Fruit fly (Drosophila melanogaster) whole organism, prepupa: ENCODE measurements around the gene CG18581.

Experiments
- Blimp-1 ChIP-seq: fragments of 200-800 bp; sonication (Bioruptor generic); optimal IDR thresholded peaks from 3 replicates; lab custom pipeline; 2017; ENCODE audit warnings: missing biosample characterization, missing genetic modification characterization, mild to moderate bottlenecking, moderate library complexity, missing genetic modification reagents
- CG10631 ChIP-seq: fragments of 200-800 bp; sonication (Bioruptor generic); optimal IDR thresholded peaks from 2 replicates; lab custom pipeline; 2016; ENCODE audit warnings: missing biosample characterization, missing genetic modification characterization
- CG11294 ChIP-seq: fragments of 200-800 bp; sonication (Bioruptor generic); IDR thresholded peaks from 2 replicates; pipeline ENCODE4 v1.3.6; 2022; ENCODE audit warnings: missing biosample characterization, missing genetic modification characterization
- CG11762 ChIP-seq: fragments of 200-800 bp; sonication (Bioruptor generic); optimal IDR thresholded peaks from 3 replicates; lab custom pipeline; 2016; ENCODE audit warnings: missing biosample characterization, missing genetic modification characterization; ENCODE audit not compliant: insufficient read depth
- CG11902 ChIP-seq: fragments of 200-800 bp; sonication (Bioruptor generic); optimal IDR thresholded peaks from 3 replicates; lab custom pipeline; 2016; ENCODE audit warnings: missing biosample characterization, missing genetic modification characterization
- CG16779 ChIP-seq: fragments of 200-800 bp; sonication (Bioruptor generic); optimal IDR thresholded peaks from 3 replicates; lab custom pipeline; 2017; ENCODE audit warnings: missing biosample characterization, mild to moderate bottlenecking, missing genetic modification characterization
- CG3032 ChIP-seq: fragments of 200-800 bp; optimal IDR thresholded peaks from 2 replicates; lab custom pipeline; 2019; ENCODE audit warnings: missing biosample characterization, mild to moderate bottlenecking, missing genetic modification characterization, moderate library complexity
- CG31627 ChIP-seq: fragments of 200-800 bp; sonication (Bioruptor generic); optimal IDR thresholded peaks from 3 replicates; lab custom pipeline; 2016; ENCODE audit warnings: missing biosample characterization, missing genetic modification characterization
- CG32006 ChIP-seq: fragments of 200-800 bp; sonication (Bioruptor generic); optimal IDR thresholded peaks from 3 replicates; lab custom pipeline; 2017; ENCODE audit warnings: missing biosample characterization, mild to moderate bottlenecking, missing genetic modification characterization
- CG34406 ChIP-seq: fragments of 200-800 bp; sonication (Bioruptor generic); optimal IDR thresholded peaks from 3 replicates; lab custom pipeline; 2016; ENCODE audit warnings: missing biosample characterization, missing genetic modification characterization
- CG6163 ChIP-seq: fragments of 200-800 bp; sonication (Bioruptor generic); IDR thresholded peaks from 3 replicates; pipeline ENCODE4 v1.3.6; 2022; ENCODE audit warnings: missing biosample characterization, missing genetic modification characterization
- CG6276 ChIP-seq: fragments of 200-800 bp; sonication (Bioruptor generic); optimal IDR thresholded peaks from 2 replicates; lab custom pipeline; 2017; ENCODE audit warnings: missing biosample characterization, mild to moderate bottlenecking, missing genetic modification characterization
- CG6792 ChIP-seq: fragments of 200-800 bp; sonication (Bioruptor generic); optimal IDR thresholded peaks from 3 replicates; lab custom pipeline; 2016; ENCODE audit warnings: missing biosample characterization, missing genetic modification characterization
- CG6808 ChIP-seq: fragments of 200-800 bp; sonication (Bioruptor generic); optimal IDR thresholded peaks from 3 replicates; lab custom pipeline; 2017; ENCODE audit warnings: missing biosample characterization, missing genetic modification characterization, mild to moderate bottlenecking, moderate library complexity, missing genetic modification reagents
- CG6854 ChIP-seq: fragments of 200-800 bp; sonication (Bioruptor generic); optimal IDR thresholded peaks from 2 replicates; lab custom pipeline; 2017; ENCODE audit warnings: missing biosample characterization, mild to moderate bottlenecking, missing genetic modification characterization
- CG7368 ChIP-seq: fragments of 200-800 bp; sonication (Bioruptor generic); optimal IDR thresholded peaks from 3 replicates; lab custom pipeline; 2016; ENCODE audit warnings: missing biosample characterization, missing genetic modification characterization
- CG8119 ChIP-seq: fragments of 200-800 bp; sonication (Bioruptor generic); IDR thresholded peaks from 3 replicates; pipeline ENCODE4 v1.3.6; 2022; ENCODE audit warnings: missing biosample characterization, missing genetic modification characterization
- CG8319 ChIP-seq: fragments of 200-800 bp; sonication (Bioruptor generic); optimal IDR thresholded peaks from 3 replicates; lab custom pipeline; 2016; ENCODE audit warnings: missing biosample characterization, missing genetic modification characterization
- CG8632 ChIP-seq: fragments of 200-800 bp; sonication (Bioruptor generic); optimal IDR thresholded peaks from 3 replicates; lab custom pipeline; 2016; ENCODE audit warnings: missing biosample characterization, missing genetic modification characterization
- CG9139 ChIP-seq: fragments of 200-800 bp; sonication (Bioruptor generic); optimal IDR thresholded peaks from 3 replicates; lab custom pipeline; 2017; ENCODE audit warnings: missing biosample characterization, mild to moderate bottlenecking, missing genetic modification characterization
- Eip75B ChIP-seq: fragments of 200-800 bp; sonication (Bioruptor generic); optimal IDR thresholded peaks from 3 replicates; lab custom pipeline; 2016; ENCODE audit warnings: missing biosample characterization, missing genetic modification characterization
- Eip78C ChIP-seq: fragments of 200-800 bp; sonication (Bioruptor generic); peaks from one replicate; lab custom pipeline; 2016; ENCODE audit warnings: missing biosample characterization, missing genetic modification characterization
- Eip93F ChIP-seq: fragments of 200-800 bp; sonication (Bioruptor generic); optimal IDR thresholded peaks from 2 replicates; lab custom pipeline; 2016; ENCODE audit warnings: missing biosample characterization, mild to moderate bottlenecking, missing genetic modification characterization
- Ets21C ChIP-seq: fragments of 200-800 bp; sonication (Bioruptor generic); optimal IDR thresholded peaks from 3 replicates; lab custom pipeline; 2016; ENCODE audit warnings: missing biosample characterization, missing genetic modification characterization
- Ets96B ChIP-seq: fragments of 200-800 bp; optimal IDR thresholded peaks from 2 replicates; lab custom pipeline; 2019; ENCODE audit warnings: missing biosample characterization, mild to moderate bottlenecking, missing genetic modification characterization, moderate library complexity
- Gug ChIP-seq: fragments of 200-800 bp; sonication (Bioruptor generic); IDR thresholded peaks from 2 replicates; pipeline ENCODE4 v1.3.6; 2022; ENCODE audit warnings: missing biosample characterization, missing genetic modification characterization
- Hr39 ChIP-seq: fragments of 200-800 bp; sonication (Bioruptor generic); optimal IDR thresholded peaks from 2 replicates; lab custom pipeline; 2016; ENCODE audit warnings: missing biosample characterization, missing genetic modification characterization
- Lpt ChIP-seq: fragments of 200-800 bp; sonication (Bioruptor generic); optimal IDR thresholded peaks from 3 replicates; lab custom pipeline; 2016; ENCODE audit warnings: missing biosample characterization, missing genetic modification characterization
- Met ChIP-seq: fragments of 200-800 bp; sonication (Bioruptor generic); optimal IDR thresholded peaks from 3 replicates; lab custom pipeline; 2016; ENCODE audit warnings: missing biosample characterization, missing genetic modification characterization
- OdsH ChIP-seq: fragments of 200-800 bp; sonication (Bioruptor generic); optimal IDR thresholded peaks from 3 replicates; lab custom pipeline; 2016; ENCODE audit warnings: missing biosample characterization, missing genetic modification characterization
- Sox102F ChIP-seq: fragments of 200-800 bp; sonication (Bioruptor generic); optimal IDR thresholded peaks from 2 replicates; lab custom pipeline; 2016; ENCODE audit warnings: missing biosample characterization, mild to moderate bottlenecking, missing genetic modification characterization
- Sox15 ChIP-seq: fragments of 200-800 bp; sonication (Bioruptor generic); optimal IDR thresholded peaks from 3 replicates; lab custom pipeline; 2016; ENCODE audit warnings: missing biosample characterization, missing genetic modification characterization
- achi ChIP-seq: fragments of 200-800 bp; sonication (Bioruptor generic); optimal IDR thresholded peaks from 3 replicates; lab custom pipeline; 2016; ENCODE audit warnings: missing biosample characterization, missing genetic modification characterization
- acj6 ChIP-seq: fragments of 200-800 bp; sonication (Bioruptor generic); optimal IDR thresholded peaks from 3 replicates; lab custom pipeline; 2016; ENCODE audit warnings: missing biosample characterization, missing genetic modification characterization
- cyc ChIP-seq: fragments of 200-800 bp; sonication (Bioruptor generic); optimal IDR thresholded peaks from 3 replicates; lab custom pipeline; 2016; ENCODE audit warnings: missing biosample characterization, missing genetic modification characterization
- dac ChIP-seq: fragments of 200-800 bp; sonication (Bioruptor generic); optimal IDR thresholded peaks from 2 replicates; lab custom pipeline; 2017; ENCODE audit warnings: missing biosample characterization, mild to moderate bottlenecking, missing genetic modification characterization
- eg ChIP-seq: fragments of 200-800 bp; sonication (Bioruptor generic); IDR thresholded peaks from 3 replicates; pipeline ENCODE4 v1.3.6; 2022; ENCODE audit warnings: missing biosample characterization, missing genetic modification characterization
- fd59A ChIP-seq: fragments of 200-800 bp; sonication (Bioruptor generic); optimal IDR thresholded peaks from 2 replicates; lab custom pipeline; 2017; ENCODE audit warnings: missing biosample characterization, mild to moderate bottlenecking, missing genetic modification characterization, missing genetic modification reagents
- fd85E ChIP-seq: fragments of 200-800 bp; sonication (Bioruptor generic); optimal IDR thresholded peaks from 3 replicates; lab custom pipeline; 2016; ENCODE audit warnings: missing biosample characterization, missing genetic modification characterization
- fkh ChIP-seq: fragments of 200-800 bp; sonication (Bioruptor generic); optimal IDR thresholded peaks from 3 replicates; lab custom pipeline; 2017; ENCODE audit warnings: missing biosample characterization, mild to moderate bottlenecking, missing genetic modification characterization, moderate library complexity
- net ChIP-seq: fragments of 200-800 bp; sonication (Bioruptor generic); optimal IDR thresholded peaks from 3 replicates; lab custom pipeline; 2016; ENCODE audit warnings: missing biosample characterization, missing genetic modification characterization
- salr ChIP-seq, 2 experiments: fragments of 200-800 bp; sonication (Bioruptor generic); optimal IDR thresholded peaks; 3 replicates each; lab custom pipeline; 2016 to 2018; ENCODE audit warnings: missing biosample characterization in 2 of 2, missing genetic modification characterization in 2 of 2, mild to moderate bottlenecking in 1 of 2
- spab ChIP-seq: fragments of 200-800 bp; sonication (Bioruptor generic); optimal IDR thresholded peaks from 2 replicates; lab custom pipeline; 2017; ENCODE audit warnings: missing biosample characterization, mild to moderate bottlenecking, missing genetic modification characterization, missing genetic modification reagents
- ss ChIP-seq, 2 experiments: fragments of 200-800 bp; sonication (Bioruptor generic); optimal IDR thresholded peaks; 2 replicates in 1 of 2; 3 replicates in 1 of 2; lab custom pipeline; 2017 to 2018; ENCODE audit warnings: mild to moderate bottlenecking in 2 of 2, missing biosample characterization in 2 of 2, missing genetic modification characterization in 2 of 2, moderate library complexity in 1 of 2
- svp ChIP-seq: fragments of 200-800 bp; sonication (Bioruptor generic); peaks from one replicate; lab custom pipeline; 2016; ENCODE audit warnings: missing biosample characterization, missing genetic modification characterization

Gene CG18581

dm6 chr3L:15050109-15050508, at the start of gene CG18581:
TSS of gene CG18581 (minus strand) at chr3L:15050209.
- TF ChIP-seq CG6808 (GFP tag; lab: Kevin White, UChicago), result no peak

DNA sequence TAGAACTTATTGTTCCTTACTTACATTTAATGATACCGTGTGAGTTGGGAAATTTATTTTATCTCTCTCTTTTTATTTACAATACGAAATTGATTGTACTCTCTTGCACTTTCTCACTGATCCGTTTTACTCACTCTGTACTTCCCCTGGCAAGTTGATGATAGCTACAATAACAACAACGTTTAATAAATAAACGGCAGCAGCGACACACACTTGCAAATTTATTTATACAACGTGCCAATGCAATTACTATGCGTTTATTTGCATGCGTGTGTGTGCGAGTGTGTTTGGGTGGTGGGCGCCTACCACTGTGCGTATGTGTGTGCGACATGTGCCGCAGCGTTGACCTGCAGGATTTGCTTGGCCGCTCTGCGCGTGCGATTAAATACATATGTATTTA, 49.5 kb upstream of the CG18581 start:
- TF ChIP-seq svp (GFP tag; lab: Kevin White, UChicago) (peak; percentile 88), dac (GFP tag; lab: Kevin White, UChicago) (no peak), CG32006 (GFP tag; lab: Kevin White, UChicago) (peak; percentile 23), Eip78C (GFP tag; lab: Kevin White, UChicago) (peak; percentile 38)

- TF ChIP-seq CG6163 (GFP tag; lab: Robert Waterston, UW) (no peak; the same call in 1 of the 3 replicates), CG8632 (peak; percentile 76), CG32006 (GFP tag; lab: Kevin White, UChicago) (peak; percentile 86), CG34406 (GFP tag; lab: Kevin White, UChicago) (peak; percentile 71), net (GFP tag; lab: Kevin White, UChicago) (peak; percentile 71), ss (GFP tag; optimal IDR thresholded peaks at IDR 0.05; lab: Kevin White, UChicago) (peak; percentile 23 to 51), acj6 (GFP tag; lab: Kevin White, UChicago) (peak; percentile 63), Eip75B (GFP tag; lab: Kevin White, UChicago) (peak; percentile 81), CG11902 (GFP tag; lab: Kevin White, UChicago) (no peak), svp (GFP tag; lab: Kevin White, UChicago) (peak; percentile 70), CG6276 (GFP tag; lab: Kevin White, UChicago) (peak; percentile 91), eg (GFP tag; lab: Robert Waterston, UW) (peak; percentile 94), Met (GFP tag; lab: Kevin White, UChicago) (peak; percentile 48), Hr39 (GFP tag; lab: Kevin White, UChicago) (no peak), Blimp-1 (peak; percentile 94), CG11762 (GFP tag; lab: Kevin White, UChicago) (peak; percentile 74), Sox15 (GFP tag; lab: Kevin White, UChicago) (no peak), CG16779 (peak; percentile 53), CG8319 (peak; percentile 62), fkh (peak; percentile 95), Ets21C (GFP tag; lab: Kevin White, UChicago) (no peak), Lpt (GFP tag; lab: Kevin White, UChicago) (peak; percentile 90), CG11294 (GFP tag; lab: Robert Waterston, UW) (peak; percentile 67), Ets96B (tag; lab: Kevin White, UChicago) (peak; percentile 74), cyc (GFP tag; lab: Kevin White, UChicago) (peak; percentile 56), fd59A (GFP tag; lab: Kevin White, UChicago) (no peak), CG9139 (GFP tag; lab: Kevin White, UChicago) (peak; percentile 56), Gug (peak; percentile 90), salr (GFP tag; optimal IDR thresholded peaks at IDR 0.05; lab: Kevin White, UChicago) (peak in 1 of 2 experiments; percentile 84), CG8119 (peak; percentile 96), OdsH (GFP tag; lab: Kevin White, UChicago) (peak; percentile 70), CG31627 (no peak), Sox102F (GFP tag; lab: Kevin White, UChicago) (peak; percentile 3), CG6792 (GFP tag; lab: Kevin White, UChicago) (peak; percentile 69), fd85E (GFP tag; lab: Kevin White, UChicago) (peak; percentile 55), CG10631 (peak; percentile 86), CG6808 (GFP tag; lab: Kevin White, UChicago) (peak; percentile 72), CG6854 (GFP tag; lab: Kevin White, UChicago) (peak; percentile 23), spab (GFP tag; lab: Kevin White, UChicago) (peak; percentile 77), Eip93F (GFP tag; lab: Kevin White, UChicago) (no peak), CG7368 (GFP tag; lab: Kevin White, UChicago) (peak; percentile 86), achi (GFP tag; lab: Kevin White, UChicago) (peak; percentile 73), CG3032 (peak; percentile 88)
Measured at dm6 chr3L:15098659-15099512, 48.9 kb upstream of the CG18581 start.
